Worm (Caenorhabditis elegans) whole organism, L4 larva: Measurements from ENCODE around the gene F26G1.5.
A peak's percentile ranks its signal among the peaks of the same experiment; 100 is the strongest.

Experiments
- D1046.2 ChIP-seq: fragments of 200-800 bp; sonication (Bioruptor generic); IDR thresholded peaks from 2 replicates; pipeline ENCODE4 v1.3.6; 2022; ENCODE audit warnings: missing genetic modification characterization, missing compliant biosample characterization
- F10B5.3 ChIP-seq: sonication (generic microtip); optimal IDR thresholded peaks from 2 replicates; lab custom pipeline; 2016; ENCODE audit warnings: mild to moderate bottlenecking, missing genetic modification characterization, missing compliant biosample characterization
- F49E8.2 ChIP-seq: sonication (generic microtip); optimal IDR thresholded peaks from 2 replicates; lab custom pipeline; 2016; ENCODE audit warnings: missing compliant biosample characterization, mild to moderate bottlenecking, missing genetic modification characterization, borderline replicate concordance
- T20F7.1 ChIP-seq: fragments of 200-800 bp; sonication (Bioruptor generic); optimal IDR thresholded peaks from 2 replicates; lab custom pipeline; 2018; ENCODE audit warnings: mild to moderate bottlenecking, missing genetic modification characterization, missing compliant biosample characterization
- Y105C5A.15 ChIP-seq: fragments of 200-800 bp; sonication (Bioruptor generic); IDR thresholded peaks from 2 replicates; pipeline ENCODE4 v1.3.6; 2022; ENCODE audit warnings: missing genetic modification characterization, missing compliant biosample characterization
- ceh-20 ChIP-seq: fragments of 200-800 bp; sonication (Bioruptor generic); IDR thresholded peaks from 2 replicates; pipeline ENCODE4 v1.3.6; 2022; ENCODE audit warnings: missing genetic modification reagents, missing genetic modification characterization, missing compliant biosample characterization
- ceh-44 ChIP-seq: fragments of 200-800 bp; sonication (Bioruptor generic); IDR thresholded peaks from 2 replicates; pipeline ENCODE4 v1.3.6; 2022; ENCODE audit warnings: missing genetic modification reagents, missing genetic modification characterization, missing compliant biosample characterization
- ceh-62 ChIP-seq: sonication (generic microtip); optimal IDR thresholded peaks from 2 replicates; lab custom pipeline; 2017; ENCODE audit warnings: missing biosample characterization, missing genetic modification characterization
- cey-2 ChIP-seq: sonication (generic microtip); optimal IDR thresholded peaks from 3 replicates; lab custom pipeline; 2017; ENCODE audit warnings: missing genetic modification characterization, mild to moderate bottlenecking, missing compliant biosample characterization, antibody characterized with exemption, borderline replicate concordance; ENCODE audit not compliant: insufficient read depth
- ctbp-1 ChIP-seq: fragments of 200-800 bp; sonication (Bioruptor generic); IDR thresholded peaks from 2 replicates; pipeline ENCODE4 v1.3.6; 2022; ENCODE audit warnings: missing genetic modification reagents, missing genetic modification characterization, missing compliant biosample characterization
- dmd-6 ChIP-seq: fragments of 200-800 bp; sonication (Bioruptor generic); IDR thresholded peaks from 2 replicates; pipeline ENCODE4 v1.3.6; 2022; ENCODE audit warnings: missing genetic modification reagents, missing genetic modification characterization, missing compliant biosample characterization
- dmd-9 ChIP-seq: fragments of 200-800 bp; sonication (Bioruptor generic); IDR thresholded peaks from 2 replicates; pipeline ENCODE4 v1.3.6; 2022; ENCODE audit warnings: missing genetic modification reagents, missing genetic modification characterization, missing compliant biosample characterization
- dpl-1 ChIP-seq: fragments of 150-350 bp; optimal IDR thresholded peaks from 2 replicates; lab custom pipeline; 2014; ENCODE audit warnings: missing biosample characterization, missing genetic modification reagents, missing genetic modification characterization
- duxl-1 ChIP-seq: sonication (generic microtip); optimal IDR thresholded peaks from 2 replicates; lab custom pipeline; 2016; ENCODE audit warnings: mild to moderate bottlenecking, missing genetic modification characterization, moderate library complexity, missing compliant biosample characterization; ENCODE audit not compliant: poor library complexity
- dve-1 ChIP-seq: sonication (generic microtip); optimal IDR thresholded peaks from 2 replicates; lab custom pipeline; 2017; ENCODE audit warnings: antibody characterized with exemption, mild to moderate bottlenecking, missing genetic modification characterization, missing compliant biosample characterization; ENCODE audit not compliant: insufficient read depth
- egl-27 ChIP-seq: sonication (generic microtip); optimal IDR thresholded peaks from 3 replicates; lab custom pipeline; 2017; ENCODE audit warnings: missing biosample characterization, missing genetic modification reagents, missing genetic modification characterization
- egl-43 ChIP-seq: fragments of 200-800 bp; sonication (Bioruptor generic); IDR thresholded peaks from 2 replicates; pipeline ENCODE4 v1.3.6; 2022; ENCODE audit warnings: missing genetic modification reagents, missing genetic modification characterization, missing compliant biosample characterization
- gei-8 ChIP-seq: fragments of 200-800 bp; sonication (Bioruptor generic); optimal IDR thresholded peaks from 2 replicates; lab custom pipeline; 2018; ENCODE audit warnings: mild to moderate bottlenecking, missing genetic modification characterization, missing compliant biosample characterization
- hif-1 ChIP-seq, 2 experiments: sonication (generic microtip); optimal IDR thresholded peaks; 2 replicates each; lab custom pipeline; 2016 to 2017; ENCODE audit warnings: missing compliant biosample characterization in 2 of 2, missing genetic modification characterization in 2 of 2, missing genetic modification reagents in 2 of 2, missing genotype in 2 of 2, mild to moderate bottlenecking in 1 of 2
- hlh-30 ChIP-seq: sonication (generic microtip); optimal IDR thresholded peaks from 2 replicates; lab custom pipeline; 2017; ENCODE audit warnings: antibody characterized with exemption, mild to moderate bottlenecking, missing genetic modification characterization, missing compliant biosample characterization; ENCODE audit not compliant: insufficient read depth
- lin-1 ChIP-seq: fragments of 200-800 bp; sonication (Bioruptor generic); IDR thresholded peaks from 2 replicates; pipeline ENCODE4 v1.3.6; 2022; ENCODE audit warnings: missing genetic modification reagents, missing genetic modification characterization, missing compliant biosample characterization
- lin-13 ChIP-seq: fragments of 150-350 bp; optimal IDR thresholded peaks from 2 replicates; lab custom pipeline; 2014; ENCODE audit warnings: missing biosample characterization, missing genetic modification reagents, missing genetic modification characterization
- lin-15B ChIP-seq: fragments of 150-350 bp; sonication (generic microtip); optimal IDR thresholded peaks from 3 replicates; lab custom pipeline; 2014; ENCODE audit warnings: missing biosample characterization, missing genetic modification characterization
- lin-29 ChIP-seq: fragments of 200-800 bp; sonication (Bioruptor generic); IDR thresholded peaks from 2 replicates; pipeline ENCODE4 v1.3.6; 2022; ENCODE audit warnings: missing genetic modification reagents, missing genetic modification characterization, missing compliant biosample characterization
- lin-39 ChIP-seq: fragments of 150-350 bp; optimal IDR thresholded peaks from 2 replicates; lab custom pipeline; 2014; ENCODE audit warnings: missing biosample characterization, missing genetic modification reagents, missing genetic modification characterization
- lir-3 ChIP-seq: sonication (generic microtip); optimal IDR thresholded peaks from 2 replicates; lab custom pipeline; 2016; ENCODE audit warnings: mild to moderate bottlenecking, missing genetic modification characterization, missing compliant biosample characterization
- mdl-1 ChIP-seq, 2 experiments: fragments of 150-350 bp in 1 of 2; sonication (generic microtip) in 1 of 2; optimal IDR thresholded peaks; 2 replicates each; lab custom pipeline; 2014 to 2017; ENCODE audit warnings: missing biosample characterization in 2 of 2, missing genetic modification characterization in 2 of 2
- mep-1 ChIP-seq: fragments of 150-350 bp; sonication (generic microtip); optimal IDR thresholded peaks from 3 replicates; lab custom pipeline; 2014; ENCODE audit warnings: missing biosample characterization, missing genetic modification characterization
- mes-2 ChIP-seq: sonication (generic microtip); optimal IDR thresholded peaks from 2 replicates; lab custom pipeline; 2016; ENCODE audit warnings: missing genotype, mild to moderate bottlenecking, missing genetic modification characterization, missing compliant biosample characterization; ENCODE audit not compliant: poor library complexity, severe bottlenecking
- mxl-3 ChIP-seq: fragments of 200-800 bp; sonication (Bioruptor generic); optimal IDR thresholded peaks from 2 replicates; lab custom pipeline; 2018; ENCODE audit warnings: mild to moderate bottlenecking, missing genetic modification characterization, missing compliant biosample characterization
- nhr-11 ChIP-seq: fragments of 150-350 bp; optimal IDR thresholded peaks from 2 replicates; lab custom pipeline; 2014; ENCODE audit warnings: missing biosample characterization, missing genetic modification characterization
- nhr-111 ChIP-seq: fragments of 200-800 bp; sonication (Bioruptor generic); optimal IDR thresholded peaks from 2 replicates; lab custom pipeline; 2018; ENCODE audit warnings: mild to moderate bottlenecking, missing genetic modification characterization, missing compliant biosample characterization
- nhr-237 ChIP-seq: sonication (generic microtip); optimal IDR thresholded peaks from 2 replicates; lab custom pipeline; 2017; ENCODE audit warnings: missing biosample characterization, missing genetic modification characterization
- nhr-28 ChIP-seq: fragments of 150-350 bp; optimal IDR thresholded peaks from 2 replicates; lab custom pipeline; 2014; ENCODE audit warnings: missing biosample characterization, missing genetic modification characterization
- nhr-41 ChIP-seq: fragments of 200-800 bp; sonication (Bioruptor generic); IDR thresholded peaks from 2 replicates; pipeline ENCODE4 v1.3.6; 2022; ENCODE audit warnings: missing genetic modification reagents, missing genetic modification characterization, missing compliant biosample characterization
- nhr-42 ChIP-seq: fragments of 200-800 bp; sonication (Bioruptor generic); IDR thresholded peaks from 2 replicates; pipeline ENCODE4 v1.3.6; 2022; ENCODE audit warnings: missing genetic modification characterization, missing compliant biosample characterization
- nhr-48 ChIP-seq: sonication (generic microtip); optimal IDR thresholded peaks from 2 replicates; lab custom pipeline; 2016; ENCODE audit warnings: mild to moderate bottlenecking, missing genetic modification characterization, missing compliant biosample characterization
- rbr-2 ChIP-seq: sonication (generic microtip); optimal IDR thresholded peaks from 2 replicates; lab custom pipeline; 2016; ENCODE audit warnings: missing genotype, missing genetic modification characterization, missing compliant biosample characterization
- saeg-2 ChIP-seq: fragments of 200-800 bp; sonication (Bioruptor generic); IDR thresholded peaks from 2 replicates; pipeline ENCODE4 v1.3.6; 2022; ENCODE audit warnings: missing genetic modification reagents, missing genetic modification characterization, missing compliant biosample characterization
- sdz-12 ChIP-seq: fragments of 200-800 bp; sonication (Bioruptor generic); optimal IDR thresholded peaks from 2 replicates; lab custom pipeline; 2018; ENCODE audit warnings: mild to moderate bottlenecking, missing genetic modification characterization, missing compliant biosample characterization
- snpc-4 ChIP-seq: fragments of 150-350 bp; optimal IDR thresholded peaks from 2 replicates; lab custom pipeline; 2014; ENCODE audit warnings: missing biosample characterization, missing genetic modification characterization
- tag-97 ChIP-seq: fragments of 200-800 bp; sonication (Bioruptor generic); IDR thresholded peaks from 2 replicates; pipeline ENCODE4 v1.3.6; 2022; ENCODE audit warnings: missing genetic modification characterization, missing compliant biosample characterization
- unc-130 ChIP-seq: sonication (generic microtip); optimal IDR thresholded peaks from 2 replicates; lab custom pipeline; 2016; ENCODE audit warnings: missing genetic modification reagents, missing genetic modification characterization, missing compliant biosample characterization
- unc-39 ChIP-seq: sonication (generic microtip); optimal IDR thresholded peaks from 2 replicates; lab custom pipeline; 2017; ENCODE audit warnings: missing biosample characterization, missing genetic modification characterization
- zfp-2 ChIP-seq: sonication (generic microtip); optimal IDR thresholded peaks from 2 replicates; lab custom pipeline; 2016; ENCODE audit warnings: mild to moderate bottlenecking, missing genetic modification characterization, missing compliant biosample characterization
- zfp-3 ChIP-seq: fragments of 200-800 bp; sonication (Bioruptor generic); conservative IDR thresholded peaks from 2 replicates; pipeline ENCODE4 v1.3.6; 2022; ENCODE audit warnings: missing genetic modification reagents, missing genetic modification characterization, missing compliant biosample characterization
- zip-11 ChIP-seq: fragments of 200-800 bp; sonication (Bioruptor generic); IDR thresholded peaks from 2 replicates; pipeline ENCODE4 v1.3.6; 2022; ENCODE audit warnings: missing genetic modification characterization, missing compliant biosample characterization
- zip-2 ChIP-seq: fragments of 150-350 bp; optimal IDR thresholded peaks from 2 replicates; lab custom pipeline; 2014; ENCODE audit warnings: missing biosample characterization, missing genetic modification characterization
- ztf-11 ChIP-seq: fragments of 150-350 bp; optimal IDR thresholded peaks from 2 replicates; lab custom pipeline; 2014; ENCODE audit warnings: missing biosample characterization, missing genetic modification characterization

Gene F26G1.5

DNA sequence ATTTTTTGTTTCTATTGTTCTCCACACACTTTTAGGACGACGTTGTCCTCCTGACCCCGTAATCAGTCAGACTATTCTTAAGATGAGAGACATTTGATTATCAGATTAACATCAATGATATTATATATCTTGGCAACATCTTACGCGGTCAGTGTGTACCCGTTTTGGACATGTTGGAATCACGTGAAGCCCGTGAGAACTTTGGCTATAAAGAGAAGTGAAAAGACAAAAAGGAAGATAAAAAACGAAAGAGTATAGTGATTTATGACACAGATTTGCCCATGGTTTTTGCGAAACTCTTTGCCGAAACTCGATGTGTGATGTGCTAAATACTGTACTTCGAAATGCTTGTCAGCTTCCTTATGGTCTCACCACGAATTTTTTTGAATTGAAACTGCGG, 25.9 kb downstream of the F26G1.5 start (continued):
- TF ChIP-seq ceh-62 (no peak), T20F7.1 (no peak), nhr-11 (tag; lab: Kevin White, UChicago) (peak; percentile 98), hif-1 (tag; optimal IDR thresholded peaks at IDR 0.05; lab: Kevin White, UChicago) (no peak), dpl-1 (GFP tag; lab: Kevin White, UChicago) (peak; percentile 33), nhr-111 (GFP tag; lab: Kevin White, UChicago) (no peak)
- TF ChIP-seq, all 104 proteins: peak for 20

DNA sequence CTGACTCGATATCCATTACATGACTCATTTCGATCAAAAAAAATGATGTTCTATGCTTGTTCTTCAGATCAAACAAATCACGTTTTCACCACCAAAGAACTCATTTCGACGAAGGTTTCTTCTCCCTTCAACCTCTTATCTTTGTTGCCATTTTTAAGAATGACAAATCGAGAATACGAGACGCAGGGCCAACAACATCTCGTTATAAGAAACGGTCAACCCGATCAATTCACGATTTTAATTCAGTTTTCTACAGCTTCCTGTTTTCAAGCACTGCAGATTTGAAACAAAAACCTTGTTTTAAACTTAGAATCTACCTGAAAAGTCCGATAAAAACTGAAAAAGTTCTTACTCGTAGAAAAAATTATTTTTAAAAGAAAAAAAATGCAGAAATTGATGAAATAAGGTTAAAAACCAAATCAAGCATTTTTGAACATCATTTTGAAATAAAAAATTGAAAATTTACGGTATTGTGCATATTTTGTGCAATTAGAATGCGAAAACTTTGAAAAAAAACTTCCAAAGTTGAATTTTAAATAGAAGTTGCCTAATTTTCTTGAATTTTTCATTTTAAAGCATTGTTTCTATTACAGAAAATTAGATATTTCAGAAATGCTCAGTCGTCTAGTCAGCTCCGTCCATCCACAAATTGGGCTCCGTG, 29.5 kb downstream of the F26G1.5 start, which contains the start of gene acs-11:
acs-11 (plus strand) TSS at position 611 of the 661 bp plus-strand sequence.
- TF ChIP-seq lir-3 (tag; lab: Kevin White, UChicago) (no peak), F49E8.2 (tag; lab: Kevin White, UChicago) (no peak), ceh-44 (GFP tag; lab: Robert Waterston, UW) (no peak), F10B5.3 (tag; lab: Kevin White, UChicago) (no peak), cey-2 (tag; lab: Kevin White, UChicago) (no peak), dmd-9 (GFP tag; lab: Robert Waterston, UW) (no peak), mdl-1 (tag; optimal IDR thresholded peaks at IDR 0.05; lab: Kevin White, UChicago) (peak in 1 of 2 experiments; percentile 42), hlh-30 (peak; percentile 61), lin-15B (no peak), D1046.2 (GFP tag; lab: Robert Waterston, UW) (no peak), egl-27 (no peak), duxl-1 (tag; lab: Kevin White, UChicago) (peak; percentile 12), tag-97 (GFP tag; lab: Robert Waterston, UW) (no peak), dve-1 (tag; lab: Kevin White, UChicago) (peak; percentile 48), nhr-237 (no peak), sdz-12 (GFP tag; lab: Kevin White, UChicago) (no peak), ztf-11 (tag; lab: Kevin White, UChicago) (no peak), mep-1 (tag; lab: Kevin White, UChicago) (no peak), lin-29 (GFP tag; lab: Robert Waterston, UW) (no peak), ceh-62 (no peak), nhr-41 (GFP tag; lab: Robert Waterston, UW) (no peak), saeg-2 (GFP tag; lab: Robert Waterston, UW) (no peak), unc-130 (GFP tag; lab: Kevin White, UChicago) (no peak), mes-2 (tag; lab: Kevin White, UChicago) (peak; percentile 21), dmd-6 (GFP tag; lab: Robert Waterston, UW) (peak; percentile 31; the same call in 1 of the 2 replicates), lin-39 (no peak), zip-2 (tag; lab: Kevin White, UChicago) (no peak), rbr-2 (tag; lab: Kevin White, UChicago) (no peak), zfp-2 (tag; lab: Kevin White, UChicago) (no peak), mxl-3 (no peak), snpc-4 (tag; lab: Kevin White, UChicago) (no peak), egl-43 (GFP tag; lab: Robert Waterston, UW) (no peak), nhr-28 (tag; lab: Kevin White, UChicago) (peak; percentile 64), lin-13 (GFP tag; lab: Kevin White, UChicago) (no peak), gei-8 (GFP tag; lab: Kevin White, UChicago) (no peak), zfp-3 (GFP tag; lab: Robert Waterston, UW) (no peak), ctbp-1 (GFP tag; lab: Robert Waterston, UW) (no peak), nhr-42 (GFP tag; lab: Robert Waterston, UW) (no peak), ceh-20 (GFP tag; lab: Robert Waterston, UW) (no peak), Y105C5A.15 (GFP tag; lab: Robert Waterston, UW) (no peak), lin-1 (no peak), zip-11 (GFP tag; lab: Robert Waterston, UW) (no peak), nhr-48 (tag; lab: Kevin White, UChicago) (no peak), unc-39 (tag; lab: Kevin White, UChicago) (no peak)
